Worm (Caenorhabditis elegans) whole organism, early embryonic: ENCODE measurements around the gene F52G3.1.
"Not testable (repeated sequence)": the region's sequence is repeated elsewhere in the genome, so short reads cannot be mapped to it uniquely, and the experiment has no call there.

ENCODE experiments used
- B0310.2 ChIP-seq: sonication (generic microtip); optimal IDR thresholded peaks from 2 replicates; lab custom pipeline; 2016; ENCODE audit warnings: mild to moderate bottlenecking, missing genetic modification characterization, missing compliant biosample characterization
- F13C5.2 ChIP-seq: sonication (generic microtip); optimal IDR thresholded peaks from 2 replicates; lab custom pipeline; 2017; ENCODE audit warnings: mild to moderate bottlenecking, missing genetic modification characterization, inconsistent platforms, missing compliant biosample characterization
- ama-1 ChIP-seq: fragments of 150-350 bp; optimal IDR thresholded peaks from 2 replicates; lab custom pipeline; 2014
- ets-7 ChIP-seq: sonication (generic microtip); optimal IDR thresholded peaks from 2 replicates; lab custom pipeline; 2016; ENCODE audit warnings: missing genotype, missing genetic modification characterization, missing compliant biosample characterization
- sea-1 ChIP-seq: fragments of 200-800 bp; sonication (Bioruptor generic); conservative IDR thresholded peaks from 2 replicates; pipeline ENCODE4 v1.3.6; 2022; ENCODE audit warnings: missing genetic modification characterization, missing compliant biosample characterization

DNA sequence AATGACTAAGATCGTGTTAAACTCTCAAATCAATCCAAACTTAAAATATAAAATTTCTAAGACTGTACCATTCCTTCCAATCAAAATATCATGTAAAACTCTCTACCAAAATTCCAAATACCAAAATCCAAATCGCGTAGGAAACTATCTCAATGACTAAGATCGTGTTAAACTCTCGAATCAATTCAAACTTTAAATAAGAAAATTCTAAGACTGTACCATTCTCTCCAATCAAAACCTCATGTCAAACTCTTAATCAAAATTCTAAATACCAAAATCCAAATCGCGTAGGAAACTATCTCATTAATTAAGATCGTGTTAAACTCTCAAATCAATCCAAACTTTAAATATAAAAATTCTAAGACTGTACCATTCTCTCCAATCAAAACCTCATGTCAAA, 25.7 kb upstream of the F52G3.1 start:
- not testable (repeated sequence) for TF ChIP-seq sea-1 (GFP tag; lab: Robert Waterston, UW); B0310.2 (tag; lab: Kevin White, UChicago); ama-1; F13C5.2 (tag; lab: Kevin White, UChicago); ets-7 (tag; lab: Kevin White, UChicago)
